Fruit fly (Drosophila melanogaster): ENCODE results near the gene CDK2AP1.

DNA sequence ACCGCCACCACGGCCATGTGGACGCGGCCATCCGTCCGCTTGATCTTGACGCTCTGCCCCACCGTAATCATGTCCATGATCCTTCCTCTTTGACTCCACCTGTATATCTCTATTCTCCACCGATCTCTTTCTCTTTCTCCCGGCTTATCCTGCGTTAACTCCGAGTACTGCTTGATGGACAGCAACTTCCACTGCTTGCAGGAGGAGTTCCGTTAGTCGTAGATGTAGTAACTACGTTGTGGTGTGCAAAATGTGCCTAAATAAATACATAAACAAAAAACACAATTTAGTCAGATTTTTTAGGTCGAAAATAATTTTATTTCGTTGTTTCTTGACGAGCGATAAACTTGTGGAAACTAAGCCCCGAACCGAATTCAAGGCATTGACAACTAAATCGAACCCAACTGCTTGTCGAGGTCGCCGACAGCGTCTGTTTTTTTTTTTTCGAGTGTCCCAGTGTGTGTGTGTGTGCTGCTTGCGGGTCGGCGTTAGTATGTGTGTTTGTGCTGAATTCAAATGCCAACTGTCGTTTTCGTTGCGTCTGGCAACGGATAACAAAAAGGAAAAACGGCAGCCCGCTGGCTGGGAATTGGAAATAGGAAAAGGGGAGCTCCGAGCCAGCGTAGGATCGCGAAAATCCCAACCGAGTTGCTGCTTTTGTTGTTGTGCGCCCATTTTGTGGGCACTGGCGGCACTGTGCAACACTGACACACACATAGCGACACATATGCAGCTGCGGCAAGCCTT is 1.6 kb upstream of the CDK2AP1 start:
- TF ChIP-seq pan (optimal IDR thresholded peaks at IDR 0.05) (no peak), Dll (optimal IDR thresholded peaks at IDR 0.05) (no peak), psq (optimal IDR thresholded peaks at IDR 0.05) (no peak)
